Fruit fly (Drosophila melanogaster): Measurements from ENCODE around the gene Gr10b.
A peak's percentile ranks its signal among the peaks of the same experiment; 100 is the strongest.

The Gr10b gene

dm6 chrX:11452846-11453391, 39.9 kb upstream of the Gr10b start (continued):
- TF ChIP-seq ftz-f1 (GFP tag; optimal IDR thresholded peaks at IDR 0.05), result peak; percentile 24
- TF ChIP-seq zen2 (GFP tag; IDR thresholded peaks at IDR 0.05; ENCODE audit: partially characterized antibody), result no peak
- TF ChIP-seq lab (GFP tag; optimal IDR thresholded peaks at IDR 0.05), result peak; percentile 88
- peak; percentile 93 for TF ChIP-seq CG12769 (tag; optimal IDR thresholded peaks at IDR 0.05)
- TF ChIP-seq nerfin-2 (GFP tag; IDR thresholded peaks at IDR 0.05; ENCODE audit: partially characterized antibody), result no peak
- TF ChIP-seq Antp (GFP tag; optimal IDR thresholded peaks at IDR 0.05), result peak; percentile 83
- TF ChIP-seq zfh1 (GFP tag; IDR thresholded peaks at IDR 0.05), result peak; percentile 89
- peak; percentile 57; the same call in 1 of the 2 replicates for TF ChIP-seq Lim3 (GFP tag; IDR thresholded peaks at IDR 0.05)
- peak; percentile 53 for TF ChIP-seq slou (GFP tag; optimal IDR thresholded peaks at IDR 0.05)
- peak; percentile 83 for TF ChIP-seq ttk (GFP tag; IDR thresholded peaks at IDR 0.05)
- no peak for TF ChIP-seq Dp (GFP tag; optimal IDR thresholded peaks at IDR 0.05)
- peak; percentile 40 for TF ChIP-seq Hr3 (GFP tag; optimal IDR thresholded peaks at IDR 0.05)
- TF ChIP-seq CG11504 (tag; optimal IDR thresholded peaks at IDR 0.05), result peak; percentile 80
- TF ChIP-seq zfh2 (GFP tag; optimal IDR thresholded peaks at IDR 0.05), result peak; percentile 37
- TF ChIP-seq D (optimal IDR thresholded peaks at IDR 0.05), result no peak
- peak; percentile 61 for TF ChIP-seq D (GFP tag; optimal IDR thresholded peaks at IDR 0.05)
- peak; percentile 72 for TF ChIP-seq CG13624 (GFP tag; optimal IDR thresholded peaks at IDR 0.05)
- no peak for TF ChIP-seq grn (GFP tag; optimal IDR thresholded peaks at IDR 0.05)

dm6 chrX:11451630-11452029, 38.6 kb upstream of the Gr10b start:
- TF ChIP-seq Rfx (GFP tag; IDR thresholded peaks at IDR 0.05), result peak; percentile 36
- no peak for TF ChIP-seq salm (tag; optimal IDR thresholded peaks at IDR 0.05)
- TF ChIP-seq CG32532 (GFP tag; IDR thresholded peaks at IDR 0.05), result peak; percentile 39; the same call in 1 of the 2 replicates
- TF ChIP-seq CG9932 (GFP tag; IDR thresholded peaks at IDR 0.05), result 0 out of 2 replicates have a peak, but pooled peaks have one; percentile 13
- TF ChIP-seq pita (GFP tag; optimal IDR thresholded peaks at IDR 0.05), result no peak
- TF ChIP-seq slbo (GFP tag; IDR thresholded peaks at IDR 0.05), result peak; percentile 30; the same call in 1 of the 2 replicates
- TF ChIP-seq CG4820 (GFP tag; optimal IDR thresholded peaks at IDR 0.05), result no peak
- no peak for TF ChIP-seq CG7357 (GFP tag; IDR thresholded peaks at IDR 0.05)
- TF ChIP-seq Med (GFP tag), result peak; percentile 66
- TF ChIP-seq Drgx (GFP tag; IDR thresholded peaks at IDR 0.05), result peak; percentile 45
- peak; percentile 12; the same call in 1 of the 2 replicates for TF ChIP-seq lmd (GFP tag; IDR thresholded peaks at IDR 0.05)
- 0 out of 2 replicates have a peak, but pooled peaks have one; percentile 24 for TF ChIP-seq Ptx1 (GFP tag; IDR thresholded peaks at IDR 0.05)
- no peak for TF ChIP-seq prd (optimal IDR thresholded peaks at IDR 0.05)
- TF ChIP-seq prd (GFP tag; IDR thresholded peaks at IDR 0.05), result 0 out of 3 replicates have a peak, but pooled peaks have one; percentile 23
- TF ChIP-seq CG17328 (GFP tag; IDR thresholded peaks at IDR 0.05), result 0 out of 2 replicates have a peak, but pooled peaks have one; percentile 8
- no peak for TF ChIP-seq Mes4 (GFP tag; optimal IDR thresholded peaks at IDR 0.05)
- TF ChIP-seq grau (tag; optimal IDR thresholded peaks at IDR 0.05), result peak; percentile 55
- peak; percentile 7 for TF ChIP-seq gem (tag; optimal IDR thresholded peaks at IDR 0.05)

- TF ChIP-seq prd (optimal IDR thresholded peaks at IDR 0.05), result no peak
- TF ChIP-seq prd (GFP tag; IDR thresholded peaks at IDR 0.05), result peak; percentile 75
- no peak for TF ChIP-seq otp (GFP tag; IDR thresholded peaks at IDR 0.05)
- no peak for TF ChIP-seq Hr3 (GFP tag; optimal IDR thresholded peaks at IDR 0.05)
- peak; percentile 25 for TF ChIP-seq zfh2 (GFP tag; optimal IDR thresholded peaks at IDR 0.05)
- TF ChIP-seq CG13775 (GFP tag; optimal IDR thresholded peaks at IDR 0.05), result no peak
- TF ChIP-seq NK7.1 (GFP tag; optimal IDR thresholded peaks at IDR 0.05), result no peak
- peak; percentile 24; the same call in 1 of the 2 replicates for TF ChIP-seq E2f2 (GFP tag; IDR thresholded peaks at IDR 0.05)
- TF ChIP-seq fru (optimal IDR thresholded peaks at IDR 0.05), result no peak
- TF ChIP-seq Lhr (GFP tag; optimal IDR thresholded peaks at IDR 0.05), result no peak
- TF ChIP-seq Fer1 (GFP tag; optimal IDR thresholded peaks at IDR 0.05), result peak; percentile 46
- peak; percentile 19 for TF ChIP-seq cwo (GFP tag; optimal IDR thresholded peaks at IDR 0.05)
- TF ChIP-seq Xrp1 (GFP tag; IDR thresholded peaks at IDR 0.05), result 0 out of 2 replicates have a peak, but pooled peaks have one; percentile 37
- no peak for TF ChIP-seq CG7271 (tag; optimal IDR thresholded peaks at IDR 0.05)
- no peak for TF ChIP-seq CG3065 (GFP tag; optimal IDR thresholded peaks at IDR 0.05)
- TF ChIP-seq CG31441 (GFP tag; IDR thresholded peaks at IDR 0.05), result no peak
- TF ChIP-seq ase (GFP tag; IDR thresholded peaks at IDR 0.05), result peak; percentile 54; the same call in 2 of the 3 replicates
- TF ChIP-seq ATbp (GFP tag; optimal IDR thresholded peaks at IDR 0.05), result no peak
These were observed 38.1 kb upstream of the Gr10b start for dm6 chrX:11451027-11451572.
